Fruit fly (Drosophila melanogaster) Kc167 (cell line): Measurements from ENCODE around the gene Dph2.

Experiments
- Myc ChIP-seq: fragments of >200 bp; optimal IDR thresholded peaks from 2 replicates; lab custom pipeline; 2017; ENCODE audit warnings: missing external identifiers
- Sin3A ChIP-seq: fragments of >200 bp; optimal IDR thresholded peaks from 2 replicates; lab custom pipeline; 2018; ENCODE audit warnings: missing external identifiers
- h ChIP-seq: fragments of >200 bp; optimal IDR thresholded peaks from 3 replicates; lab custom pipeline; 2018; ENCODE audit warnings: missing external identifiers
- insv ChIP-seq: fragments of >200 bp; optimal IDR thresholded peaks from 3 replicates; lab custom pipeline; 2018; ENCODE audit warnings: missing external identifiers
- psq ChIP-seq: fragments of >200 bp; optimal IDR thresholded peaks from 2 replicates; lab custom pipeline; 2017; ENCODE audit warnings: missing external identifiers
- ttk ChIP-seq: sonication (Bioruptor generic); optimal IDR thresholded peaks from 2 replicates; lab custom pipeline; 2017; ENCODE audit warnings: missing external identifiers

The Dph2 gene

dm6 chr3R:14893791-14894782, at the start of gene Dph2:
Dph2 (minus strand) TSS chr3R:14893954.
- TF ChIP-seq h (lab: Kevin White, UChicago): no peak
- no peak for TF ChIP-seq ttk
- no peak for TF ChIP-seq Sin3A
- no peak for TF ChIP-seq insv (lab: Kevin White, UChicago)
- TF ChIP-seq Myc: no peak
- TF ChIP-seq psq: no peak

dm6 chr3R:14917927-14918829, 24.4 kb upstream of the Dph2 start, which contains the start of gene Sdr:
Sdr (plus strand) TSS chr3R:14918628.
- no peak for TF ChIP-seq ttk
- no peak for TF ChIP-seq h (lab: Kevin White, UChicago)
- no peak for TF ChIP-seq insv (lab: Kevin White, UChicago)
- no peak for TF ChIP-seq Sin3A
- TF ChIP-seq psq: no peak

dm6 chr3R:14912449-14912987, 18.8 kb upstream of the Dph2 start:
- TF ChIP-seq psq (no peak), insv (lab: Kevin White, UChicago) (no peak), h (lab: Kevin White, UChicago) (no peak), Myc (no peak), Sin3A (no peak), ttk (no peak)

dm6 chr3R:14903837-14904431, 10.2 kb upstream of the Dph2 start, which contains the start of gene VhaPPA1-1:
VhaPPA1-1 (minus strand) TSS chr3R:14904061.
- no peak for TF ChIP-seq ttk
- no peak for TF ChIP-seq Myc
- TF ChIP-seq Sin3A: no peak
- peak; percentile 92 for TF ChIP-seq psq

dm6 chr3R:14901408-14902352, 7.9 kb upstream of the Dph2 start, which contains the start of gene RpS5b:
RpS5b (minus strand) TSS chr3R:14901563.
- TF ChIP-seq psq: no peak
- TF ChIP-seq h (lab: Kevin White, UChicago): no peak
- TF ChIP-seq Myc: no peak
- TF ChIP-seq Sin3A: no peak
- TF ChIP-seq insv (lab: Kevin White, UChicago): no peak
- TF ChIP-seq ttk: no peak

dm6 chr3R:14900177-14900576, 6.4 kb upstream of the Dph2 start, which contains the start of gene VhaPPA1-2:
VhaPPA1-2 (minus strand) TSS chr3R:14900277.
- no peak for TF ChIP-seq h (lab: Kevin White, UChicago)
- no peak for TF ChIP-seq Myc
- TF ChIP-seq psq: no peak
- TF ChIP-seq insv (lab: Kevin White, UChicago): no peak

- TF ChIP-seq insv (lab: Kevin White, UChicago) (no peak), h (lab: Kevin White, UChicago) (no peak), Myc (no peak), ttk (no peak), psq (no peak), Sin3A (no peak)
These were observed 4.6 kb upstream of the Dph2 start, which contains the start of the genes Nup93-2 and CG3817 for dm6 chr3R:14898280-14898756. Nup93-2 (minus strand) TSS chr3R:14898372. CG3817 (plus strand) TSS chr3R:14898739.

- no peak for TF ChIP-seq Sin3A
- no peak for TF ChIP-seq h (lab: Kevin White, UChicago)
- no peak for TF ChIP-seq psq
These were observed 879 bp upstream of the Dph2 start, which contains the start of gene CG14860 for dm6 chr3R:14894783-14894883. CG14860 (plus strand) TSS chr3R:14894784.

- TF ChIP-seq psq (no peak), Sin3A (no peak), insv (lab: Kevin White, UChicago) (no peak), ttk (no peak), h (lab: Kevin White, UChicago) (no peak), Myc (no peak)
These were observed 3.6 kb downstream of the Dph2 start, which contains the start of the genes CycC and UQCR-C1 for dm6 chr3R:14890064-14890709. CycC (minus strand) TSS chr3R:14890205. UQCR-C1 (plus strand) TSS chr3R:14890231.

- TF ChIP-seq h (lab: Kevin White, UChicago) (no peak), Sin3A (no peak), ttk (no peak), insv (lab: Kevin White, UChicago) (no peak), psq (no peak), Myc (no peak)
These were observed 7.7 kb downstream of the Dph2 start, which contains the start of the genes Rrp6, CG33331 and CG33332 for dm6 chr3R:14886011-14886534. Rrp6 (minus strand) TSS chr3R:14886246. CG33331 (plus strand) TSS chr3R:14886456. CG33332 (plus strand) TSS chr3R:14886456.
